Worm (Caenorhabditis elegans): ENCODE measurements around the gene F08G12.1.

The F08G12.1 gene

ce11 chrX:11252429-11252828 lies 53.2 kb downstream of the F08G12.1 start (continued):
- TF ChIP-seq hlh-11 (tag; optimal IDR thresholded peaks at IDR 0.05) (peak; percentile 48), nhr-48 (tag; optimal IDR thresholded peaks at IDR 0.05) (peak; percentile 48), lin-13 (GFP tag; optimal IDR thresholded peaks at IDR 0.05) (peak; percentile 44), dmd-6 (GFP tag; IDR thresholded peaks at IDR 0.05) (peak; percentile 53), daf-12 (tag; optimal IDR thresholded peaks at IDR 0.05) (no peak), set-16 (GFP tag; IDR thresholded peaks at IDR 0.05) (no peak), mep-1 (tag; optimal IDR thresholded peaks at IDR 0.05) (peak; percentile 75), ceh-62 (tag; optimal IDR thresholded peaks at IDR 0.05) (no peak), unc-130 (GFP tag; optimal IDR thresholded peaks at IDR 0.05) (peak; percentile 70), egl-43 (GFP tag; IDR thresholded peaks at IDR 0.05) (no peak), nhr-42 (GFP tag; IDR thresholded peaks at IDR 0.05) (no peak), ceh-28 (tag; optimal IDR thresholded peaks at IDR 0.05) (no peak), gei-8 (GFP tag; optimal IDR thresholded peaks at IDR 0.05) (peak; percentile 65), tag-97 (GFP tag; IDR thresholded peaks at IDR 0.05) (no peak), hlh-30 (tag; optimal IDR thresholded peaks at IDR 0.05; ENCODE audit: insufficient read depth) (peak; percentile 50), dmd-9 (GFP tag; IDR thresholded peaks at IDR 0.05) (no peak), F44E2.7 (GFP tag; IDR thresholded peaks at IDR 0.05) (no peak), nhr-237 (tag; optimal IDR thresholded peaks at IDR 0.05) (no peak), ztf-11 (tag; optimal IDR thresholded peaks at IDR 0.05) (no peak), lin-29 (GFP tag; IDR thresholded peaks at IDR 0.05) (no peak), F49E8.2 (tag; optimal IDR thresholded peaks at IDR 0.05; ENCODE audit: borderline replicate concordance) (no peak), F10B5.3 (tag; optimal IDR thresholded peaks at IDR 0.05) (peak; percentile 53), ama-1 (optimal IDR thresholded peaks at IDR 0.05) (no peak), nhr-10 (tag; optimal IDR thresholded peaks at IDR 0.05) (no peak), mdl-1 (tag; optimal IDR thresholded peaks at IDR 0.05) (peak in 1 of 2 experiments; percentile 16), jun-1 (tag; optimal IDR thresholded peaks at IDR 0.05) (no peak), fos-1 (tag; optimal IDR thresholded peaks at IDR 0.05) (no peak), nhr-28 (tag; optimal IDR thresholded peaks at IDR 0.05) (peak; percentile 25), lim-7 (GFP tag; IDR thresholded peaks at IDR 0.05) (no peak; the same call in 1 of the 2 replicates), daf-16 (GFP tag; optimal IDR thresholded peaks at IDR 0.05) (peak; percentile 65 to 70), daf-16 (tag; optimal IDR thresholded peaks at IDR 0.05) (peak; percentile 49), fkh-10 (GFP tag; optimal IDR thresholded peaks at IDR 0.05) (no peak), Y75B8A.6 (GFP tag; IDR thresholded peaks at IDR 0.05) (0 out of 2 replicates have a peak, but pooled peaks have one; percentile 76), skn-1 (tag; optimal IDR thresholded peaks at IDR 0.05) (no peak), lin-1 (GFP tag; IDR thresholded peaks at IDR 0.05) (peak; percentile 91), vab-7 (GFP tag; IDR thresholded peaks at IDR 0.05) (peak; percentile 73), pqm-1 (tag; optimal IDR thresholded peaks at IDR 0.05) (no peak), mxl-3 (GFP tag; optimal IDR thresholded peaks at IDR 0.05) (no peak), madf-5 (GFP tag; IDR thresholded peaks at IDR 0.05) (0 out of 4 replicates have a peak, but pooled peaks of 1 of the 2 experiments have one; percentile 22), unc-62 (GFP tag; optimal IDR thresholded peaks at IDR 0.05 in 1 of 2) (no peak), unc-62 (tag; optimal IDR thresholded peaks at IDR 0.05) (no peak), pha-4 (GFP tag; IDR thresholded peaks at IDR 0.05) (peak; percentile 78; the same call in 1 of the 2 replicates), pha-4 (tag; optimal IDR thresholded peaks at IDR 0.05) (no peak), egl-27 (tag; optimal IDR thresholded peaks at IDR 0.05) (no peak), Y5F2A.4 (GFP tag; optimal IDR thresholded peaks at IDR 0.05) (peak; percentile 59), lsy-2 (tag; optimal IDR thresholded peaks at IDR 0.05) (peak in 1 of 2 experiments; percentile 37), ceh-82 (tag; optimal IDR thresholded peaks at IDR 0.05) (no peak), duxl-1 (tag; optimal IDR thresholded peaks at IDR 0.05; ENCODE audit: poor library complexity) (no peak), D1046.2 (GFP tag; IDR thresholded peaks at IDR 0.05) (no peak), snpc-4 (tag; optimal IDR thresholded peaks at IDR 0.05) (no peak), ZK337.2 (GFP tag; IDR thresholded peaks at IDR 0.05) (no peak), ztf-7 (tag; optimal IDR thresholded peaks at IDR 0.05) (peak; percentile 61), ceh-20 (GFP tag; IDR thresholded peaks at IDR 0.05) (no peak; the same call in 1 of the 2 replicates)

Data from whole organism, L4 larva.